Fruit fly (Drosophila melanogaster) whole organism: ENCODE data around the gene NKCC.

Experiments used
- CG8478 ChIP-seq: fragments of >200 bp; optimal IDR thresholded peaks from 2 replicates; lab custom pipeline; 2018; ENCODE audit warnings: inconsistent platforms
- Dll ChIP-seq: fragments of >200 bp; optimal IDR thresholded peaks from 2 replicates; lab custom pipeline; 2017
- EcR ChIP-seq, 2 experiments: fragments of >200 bp; optimal IDR thresholded peaks; 2 replicates each; lab custom pipeline; 2017; ENCODE audit warnings: missing biosample characterization in 2 of 2, missing genetic modification characterization in 2 of 2, missing genetic modification reagents in 2 of 2
- pan ChIP-seq: fragments of >200 bp; optimal IDR thresholded peaks from 2 replicates; lab custom pipeline; 2017
- psq ChIP-seq: fragments of >200 bp; optimal IDR thresholded peaks from 2 replicates; lab custom pipeline; 2017
- usp ChIP-seq: fragments of >200 bp; optimal IDR thresholded peaks from 2 replicates; lab custom pipeline; 2017; ENCODE audit warnings: missing biosample characterization, missing genetic modification characterization, mixed read lengths

DNA sequence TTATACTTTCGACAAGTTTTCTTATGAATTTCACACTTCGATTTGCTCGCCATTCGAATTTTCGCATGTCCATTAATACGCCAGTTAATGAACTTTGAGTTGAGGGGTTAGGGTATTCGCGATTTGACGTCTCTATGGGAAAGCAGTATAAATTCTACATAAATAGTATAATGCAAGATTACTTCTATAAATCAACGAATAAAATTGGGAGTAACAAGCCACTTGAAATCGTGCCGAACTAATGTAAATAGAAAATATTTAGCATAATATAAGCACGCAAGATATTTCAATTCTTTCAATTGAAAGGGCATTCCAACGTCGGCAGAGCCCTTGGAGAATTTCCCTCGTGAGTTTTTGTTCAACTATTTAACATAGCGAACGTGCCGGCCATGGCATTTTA lies 18.1 kb upstream of the NKCC start:
- no peak for TF ChIP-seq CG8478 (lab: Kevin White, UChicago)
- TF ChIP-seq psq (lab: Kevin White, UChicago): no peak
- TF ChIP-seq EcR (GFP tag; optimal IDR thresholded peaks at IDR 0.05; lab: Kevin White, UChicago): no peak
- TF ChIP-seq usp (GFP tag; lab: Kevin White, UChicago): no peak
- no peak for TF ChIP-seq pan (lab: Kevin White, UChicago)
- no peak for TF ChIP-seq Dll (lab: Kevin White, UChicago)
